Fruit fly (Drosophila melanogaster) whole organism, embryonic: ENCODE results near the gene Cdc14.

Source experiments
- B-H2 ChIP-seq: fragments of 200-800 bp; sonication (Bioruptor generic); optimal IDR thresholded peaks from 2 replicates; lab custom pipeline; 2018; ENCODE audit warnings: missing biosample characterization, mild to moderate bottlenecking, missing genetic modification characterization
- BtbVII ChIP-seq: fragments of 200-800 bp; sonication (Bioruptor generic); optimal IDR thresholded peaks from 3 replicates; lab custom pipeline; 2017; ENCODE audit warnings: missing biosample characterization, mild to moderate bottlenecking, missing genetic modification characterization
- CG10147 ChIP-seq: fragments of 200-800 bp; sonication (Bioruptor generic); optimal IDR thresholded peaks from 2 replicates; lab custom pipeline; 2019; ENCODE audit warnings: missing biosample characterization, mild to moderate bottlenecking, missing genetic modification characterization, moderate library complexity
- CG10267 ChIP-seq: fragments of 200-800 bp; sonication (Bioruptor generic); optimal IDR thresholded peaks from 2 replicates; lab custom pipeline; 2018; ENCODE audit warnings: missing biosample characterization, mild to moderate bottlenecking, missing genetic modification characterization, moderate library complexity
- CG12071 ChIP-seq: fragments of 200-800 bp; sonication (Bioruptor generic); optimal IDR thresholded peaks from 3 replicates; lab custom pipeline; 2018; ENCODE audit warnings: missing biosample characterization, mild to moderate bottlenecking, missing genetic modification characterization
- CG1233 ChIP-seq: fragments of 200-800 bp; sonication (Bioruptor generic); optimal IDR thresholded peaks from 4 replicates; lab custom pipeline; 2018; ENCODE audit warnings: missing biosample characterization, mild to moderate bottlenecking, missing genetic modification characterization
- CG13424 ChIP-seq: fragments of 200-800 bp; sonication (Bioruptor generic); optimal IDR thresholded peaks from 2 replicates; lab custom pipeline; 2019; ENCODE audit warnings: missing biosample characterization, mild to moderate bottlenecking, missing genetic modification characterization, moderate library complexity
- CG14860 ChIP-seq: fragments of 200-800 bp; sonication (Bioruptor generic); IDR thresholded peaks from 3 replicates; pipeline ENCODE4 v1.3.6; 2022; ENCODE audit warnings: missing biosample characterization, missing genetic modification characterization; ENCODE audit not compliant: partially characterized antibody
- CG1647 ChIP-seq: fragments of 200-800 bp; sonication (Bioruptor generic); optimal IDR thresholded peaks from 3 replicates; lab custom pipeline; 2016; ENCODE audit warnings: missing biosample characterization, missing genetic modification characterization
- CG16779 ChIP-seq: fragments of 200-800 bp; sonication (Bioruptor generic); IDR thresholded peaks from 2 replicates; pipeline ENCODE4 v1.3.6; 2022; ENCODE audit warnings: missing biosample characterization, missing genetic modification characterization
- CG17568 ChIP-seq: fragments of 200-800 bp; sonication (Bioruptor generic); optimal IDR thresholded peaks from 2 replicates; lab custom pipeline; 2018; ENCODE audit warnings: missing biosample characterization, mild to moderate bottlenecking, missing genetic modification characterization, moderate library complexity
- CG1792 ChIP-seq: fragments of 200-800 bp; sonication (Bioruptor generic); optimal IDR thresholded peaks from 2 replicates; lab custom pipeline; 2016; ENCODE audit warnings: missing biosample characterization, missing genetic modification characterization
- CG3838 ChIP-seq: fragments of 200-800 bp; sonication (Bioruptor generic); optimal IDR thresholded peaks from 3 replicates; lab custom pipeline; 2016; ENCODE audit warnings: missing biosample characterization, missing genetic modification characterization
- CG4424 ChIP-seq: fragments of 200-800 bp; sonication (Bioruptor generic); optimal IDR thresholded peaks from 3 replicates; lab custom pipeline; 2016; ENCODE audit warnings: missing biosample characterization, missing genetic modification characterization
- CG4707 ChIP-seq: fragments of 200-800 bp; sonication (Bioruptor generic); optimal IDR thresholded peaks from 2 replicates; lab custom pipeline; 2018; ENCODE audit warnings: missing biosample characterization, mild to moderate bottlenecking, missing genetic modification characterization, moderate library complexity
- CG6654 ChIP-seq: fragments of 200-800 bp; sonication (Bioruptor generic); optimal IDR thresholded peaks from 2 replicates; lab custom pipeline; 2017; ENCODE audit warnings: missing biosample characterization, mild to moderate bottlenecking, missing genetic modification characterization
- CG6813 ChIP-seq: fragments of 200-800 bp; sonication (Bioruptor generic); optimal IDR thresholded peaks from 2 replicates; lab custom pipeline; 2017; ENCODE audit warnings: missing biosample characterization, missing genetic modification characterization, mild to moderate bottlenecking, moderate library complexity, missing genetic modification reagents
- CG9727 ChIP-seq: fragments of 200-800 bp; sonication (Bioruptor generic); optimal IDR thresholded peaks from 3 replicates; lab custom pipeline; 2017; ENCODE audit warnings: missing biosample characterization, mild to moderate bottlenecking, missing genetic modification characterization
- CG9797 ChIP-seq: fragments of 200-800 bp; sonication (Bioruptor generic); optimal IDR thresholded peaks from 3 replicates; lab custom pipeline; 2018; ENCODE audit warnings: missing biosample characterization, mild to moderate bottlenecking, missing genetic modification characterization
- CkIIα-i1 ChIP-seq: fragments of 200-800 bp; sonication (Bioruptor generic); IDR thresholded peaks from 2 replicates; pipeline ENCODE4 v1.3.6; 2022; ENCODE audit warnings: missing biosample characterization, missing genetic modification characterization
- CrebB ChIP-seq: fragments of 200-800 bp; sonication (Bioruptor generic); optimal IDR thresholded peaks from 3 replicates; lab custom pipeline; 2018; ENCODE audit warnings: missing biosample characterization, mild to moderate bottlenecking, missing genetic modification characterization
- E2f1 ChIP-seq: fragments of 200-800 bp; sonication (Bioruptor generic); IDR thresholded peaks from 2 replicates; pipeline ENCODE4 v1.3.6; 2022; ENCODE audit warnings: missing biosample characterization, missing genetic modification characterization
- Fer1 ChIP-seq: fragments of 200-800 bp; sonication (Bioruptor generic); optimal IDR thresholded peaks from 2 replicates; lab custom pipeline; 2017; ENCODE audit warnings: missing biosample characterization, mild to moderate bottlenecking, missing genetic modification characterization
- GATAe ChIP-seq: fragments of 200-800 bp; sonication (Bioruptor generic); conservative IDR thresholded peaks from 2 replicates; pipeline ENCODE4 v1.3.6; 2022; ENCODE audit warnings: missing biosample characterization, missing genetic modification characterization
- HHEX ChIP-seq: fragments of 200-800 bp; sonication (Bioruptor generic); optimal IDR thresholded peaks from 3 replicates; lab custom pipeline; 2017; ENCODE audit warnings: missing biosample characterization, mild to moderate bottlenecking, missing genetic modification characterization, missing genetic modification reagents
- HLH54F ChIP-seq: fragments of 200-800 bp; sonication (Bioruptor generic); optimal IDR thresholded peaks from 3 replicates; lab custom pipeline; 2016; ENCODE audit warnings: missing biosample characterization, missing genetic modification characterization
- HmgD ChIP-seq: fragments of 200-800 bp; sonication (Bioruptor generic); optimal IDR thresholded peaks from 3 replicates; lab custom pipeline; 2016; ENCODE audit warnings: missing biosample characterization, missing genetic modification characterization
- HmgZ ChIP-seq: fragments of 200-800 bp; sonication (Bioruptor generic); optimal IDR thresholded peaks from 2 replicates; lab custom pipeline; 2018; ENCODE audit warnings: missing biosample characterization, mild to moderate bottlenecking, missing genetic modification characterization
- Med ChIP-seq: fragments of 200-800 bp; sonication (Bioruptor generic); peaks from one replicate; lab custom pipeline; 2016; ENCODE audit warnings: missing biosample characterization, missing genetic modification characterization, mild to moderate bottlenecking, inconsistent platforms, moderate library complexity
- Opbp ChIP-seq: fragments of 200-800 bp; sonication (Bioruptor generic); IDR thresholded peaks from 3 replicates; pipeline ENCODE4 v1.3.6; 2022; ENCODE audit warnings: missing biosample characterization, missing genetic modification characterization; ENCODE audit not compliant: partially characterized antibody
- Ravus ChIP-seq: fragments of 200-800 bp; sonication (Bioruptor generic); IDR thresholded peaks from 2 replicates; pipeline ENCODE4 v1.3.6; 2022; ENCODE audit warnings: missing biosample characterization, missing genetic modification characterization
- Sry-δ ChIP-seq: fragments of 200-800 bp; sonication (Bioruptor generic); optimal IDR thresholded peaks from 2 replicates; lab custom pipeline; 2016; ENCODE audit warnings: missing biosample characterization, missing genetic modification characterization
- Xbp1 ChIP-seq: fragments of 200-800 bp; sonication (Bioruptor generic); optimal IDR thresholded peaks from 3 replicates; lab custom pipeline; 2016; ENCODE audit warnings: missing biosample characterization, mild to moderate bottlenecking, missing genetic modification characterization
- br ChIP-seq: fragments of >200 bp; optimal IDR thresholded peaks from 2 replicates; lab custom pipeline; 2017
- crol ChIP-seq: fragments of 200-800 bp; sonication (Bioruptor generic); IDR thresholded peaks from 2 replicates; pipeline ENCODE4 v1.3.6; 2022; ENCODE audit warnings: missing biosample characterization, missing genetic modification characterization
- esg ChIP-seq: fragments of 200-800 bp; sonication (Bioruptor generic); conservative IDR thresholded peaks from 2 replicates; pipeline ENCODE4 v1.3.6; 2022; ENCODE audit warnings: missing biosample characterization, missing genetic modification characterization
- fd64A ChIP-seq: fragments of 200-800 bp; sonication (Bioruptor generic); optimal IDR thresholded peaks from 3 replicates; lab custom pipeline; 2018; ENCODE audit warnings: missing biosample characterization, mild to moderate bottlenecking, missing genetic modification characterization
- gem ChIP-seq: fragments of 200-800 bp; sonication (Bioruptor generic); optimal IDR thresholded peaks from 2 replicates; lab custom pipeline; 2019; ENCODE audit warnings: missing biosample characterization, mild to moderate bottlenecking, missing genetic modification characterization, moderate library complexity
- gfzf ChIP-seq: fragments of 200-800 bp; sonication (Bioruptor generic); optimal IDR thresholded peaks from 2 replicates; lab custom pipeline; 2016; ENCODE audit warnings: missing biosample characterization, mild to moderate bottlenecking, missing genetic modification characterization, moderate library complexity
- mld ChIP-seq: fragments of 200-800 bp; sonication (Bioruptor generic); IDR thresholded peaks from 3 replicates; pipeline ENCODE4 v1.3.6; 2022; ENCODE audit warnings: missing biosample characterization, missing genetic modification characterization; ENCODE audit not compliant: partially characterized antibody
- oc ChIP-seq: fragments of 200-800 bp; sonication (Bioruptor generic); optimal IDR thresholded peaks from 2 replicates; lab custom pipeline; 2018; ENCODE audit warnings: missing biosample characterization, mild to moderate bottlenecking, missing genetic modification characterization, moderate library complexity
- onecut ChIP-seq: fragments of 200-800 bp; sonication (Bioruptor generic); IDR thresholded peaks from 2 replicates; pipeline ENCODE4 v1.3.6; 2022; ENCODE audit warnings: missing biosample characterization, missing genetic modification characterization
- pnt ChIP-seq: fragments of 200-800 bp; sonication (Bioruptor generic); optimal IDR thresholded peaks from 3 replicates; lab custom pipeline; 2016; ENCODE audit warnings: missing biosample characterization, missing genetic modification characterization
- sens ChIP-seq: fragments of 200-800 bp; sonication (Bioruptor generic); peaks from one replicate; lab custom pipeline; 2016; ENCODE audit warnings: missing biosample characterization, missing genetic modification characterization
- slp2 ChIP-seq: fragments of 200-800 bp; sonication (Bioruptor generic); optimal IDR thresholded peaks from 2 replicates; lab custom pipeline; 2016; ENCODE audit warnings: missing biosample characterization, missing genetic modification characterization
- sna ChIP-seq: fragments of 200-800 bp; sonication (Bioruptor generic); IDR thresholded peaks from 2 replicates; pipeline ENCODE4 v1.3.6; 2022; ENCODE audit warnings: missing biosample characterization, missing genetic modification characterization; ENCODE audit not compliant: partially characterized antibody
- sr ChIP-seq: fragments of 200-800 bp; sonication (Bioruptor generic); IDR thresholded peaks from 3 replicates; pipeline ENCODE4 v1.3.6; 2022; ENCODE audit warnings: missing biosample characterization, missing genetic modification characterization
- sug ChIP-seq: fragments of 200-800 bp; optimal IDR thresholded peaks from 2 replicates; lab custom pipeline; 2019; ENCODE audit warnings: missing biosample characterization, mild to moderate bottlenecking, missing genetic modification characterization, moderate library complexity
- tx ChIP-seq: fragments of 200-800 bp; sonication (Bioruptor generic); optimal IDR thresholded peaks from 2 replicates; lab custom pipeline; 2016; ENCODE audit warnings: missing biosample characterization, missing genetic modification characterization
- unpg ChIP-seq: fragments of 200-800 bp; sonication (Bioruptor generic); optimal IDR thresholded peaks from 3 replicates; lab custom pipeline; 2018; ENCODE audit warnings: missing biosample characterization, mild to moderate bottlenecking, missing genetic modification characterization, moderate library complexity
- vvl ChIP-seq: fragments of 200-800 bp; sonication (Bioruptor generic); IDR thresholded peaks from 2 replicates; pipeline ENCODE4 v1.3.6; 2022; ENCODE audit warnings: missing biosample characterization, missing genetic modification characterization

Cdc14 gene

DNA sequence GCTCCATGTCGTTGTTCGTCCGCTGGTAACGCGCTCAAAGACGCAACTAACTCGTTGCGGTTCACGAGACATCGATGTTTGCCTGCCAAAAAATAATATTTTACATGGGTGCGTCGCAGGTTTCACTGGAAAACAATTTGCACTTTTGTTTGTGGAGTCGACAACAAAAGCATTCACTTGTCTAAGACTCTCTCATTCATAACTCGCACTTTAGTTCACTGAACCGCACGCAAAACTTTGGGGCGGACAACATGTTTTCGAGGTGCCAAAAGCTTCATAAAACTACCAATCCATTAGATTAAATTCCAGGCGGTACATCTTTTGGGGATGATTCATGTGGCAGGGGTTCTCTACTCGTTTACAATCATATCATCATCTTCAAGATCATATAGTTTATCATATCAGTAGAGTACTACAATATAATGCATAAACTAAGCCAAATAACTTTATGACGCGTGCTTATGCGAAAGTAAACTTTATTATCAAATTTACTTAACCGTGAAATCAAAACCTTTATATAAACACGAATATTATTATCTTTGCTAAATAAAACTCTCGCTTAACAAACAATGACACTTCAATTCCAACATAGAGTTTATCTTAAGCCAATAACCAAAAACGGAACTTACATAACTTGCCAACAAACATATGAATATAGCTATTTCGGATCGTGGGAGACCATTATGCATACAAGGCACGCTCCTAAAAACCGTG, 32.4 kb downstream of the Cdc14 start, which contains the start of gene CG7179 (continued):
- no peak for TF ChIP-seq CG1647 (GFP tag; lab: Kevin White, UChicago)
- TF ChIP-seq slp2 (GFP tag; lab: Kevin White, UChicago): no peak
- TF ChIP-seq tx (GFP tag; lab: Kevin White, UChicago): no peak
- TF ChIP-seq sr (GFP tag; lab: Robert Waterston, UW): no peak
- TF ChIP-seq CG6654: no peak
- TF ChIP-seq CG9727 (GFP tag; lab: Kevin White, UChicago): no peak
- no peak for TF ChIP-seq Fer1 (GFP tag; lab: Kevin White, UChicago)
- no peak for TF ChIP-seq CG1792 (GFP tag; lab: Kevin White, UChicago)
- TF ChIP-seq sna: no peak
- TF ChIP-seq sens (GFP tag; lab: Kevin White, UChicago): peak; percentile 83
- no peak for TF ChIP-seq onecut (GFP tag; lab: Robert Waterston, UW)
- TF ChIP-seq HLH54F: no peak
- no peak for TF ChIP-seq CG4707 (GFP tag; lab: Kevin White, UChicago)
- TF ChIP-seq vvl (GFP tag; lab: Robert Waterston, UW): no peak
- no peak for TF ChIP-seq CkIIα-i1
- TF ChIP-seq unpg (GFP tag; lab: Kevin White, UChicago): peak; percentile 32
- peak; percentile 40 for TF ChIP-seq BtbVII (GFP tag; lab: Kevin White, UChicago)
- peak; percentile 14 for TF ChIP-seq CG1233 (GFP tag; lab: Kevin White, UChicago)
- no peak for TF ChIP-seq esg (GFP tag; lab: Robert Waterston, UW)
- TF ChIP-seq pnt: no peak
- TF ChIP-seq br: no peak
- TF ChIP-seq CG10267: no peak
- no peak for TF ChIP-seq E2f1 (GFP tag; lab: Robert Waterston, UW)
- TF ChIP-seq Med (GFP tag; lab: Kevin White, UChicago): no peak
- TF ChIP-seq CG14860 (GFP tag; lab: Robert Waterston, UW): no peak
- no peak for TF ChIP-seq GATAe
- TF ChIP-seq CG17568 (GFP tag; lab: Kevin White, UChicago): no peak
- TF ChIP-seq CG9797 (GFP tag; lab: Kevin White, UChicago): no peak
- no peak for TF ChIP-seq CG4424 (GFP tag; lab: Kevin White, UChicago)
- TF ChIP-seq CrebB (tag; lab: Kevin White, UChicago): no peak
- TF ChIP-seq HmgZ (tag; lab: Kevin White, UChicago): no peak
- TF ChIP-seq B-H2 (GFP tag; lab: Kevin White, UChicago): no peak
- TF ChIP-seq Opbp: no peak
- TF ChIP-seq Xbp1 (GFP tag; lab: Kevin White, UChicago): no peak
- TF ChIP-seq mld: no peak
- TF ChIP-seq sug (tag; lab: Kevin White, UChicago): no peak
- no peak for TF ChIP-seq gfzf (GFP tag; lab: Kevin White, UChicago)
- TF ChIP-seq Ravus (GFP tag; lab: Robert Waterston, UW): no peak
- no peak for TF ChIP-seq oc (tag; lab: Kevin White, UChicago)
- no peak for TF ChIP-seq crol (GFP tag; lab: Robert Waterston, UW)
- TF ChIP-seq Sry-δ (GFP tag; lab: Kevin White, UChicago): no peak
- no peak for TF ChIP-seq HmgD (GFP tag; lab: Kevin White, UChicago)
- peak; percentile 27 for TF ChIP-seq gem (tag; lab: Kevin White, UChicago)
- no peak for TF ChIP-seq CG3838 (GFP tag; lab: Kevin White, UChicago)
- no peak for TF ChIP-seq CG16779 (GFP tag; lab: Robert Waterston, UW)
- peak; percentile 26 for TF ChIP-seq CG12071
- TF ChIP-seq HHEX (GFP tag; lab: Kevin White, UChicago): peak; percentile 38
- TF ChIP-seq fd64A (GFP tag; lab: Kevin White, UChicago): no peak
- no peak for TF ChIP-seq CG10147 (GFP tag; lab: Kevin White, UChicago)
- peak; percentile 21 for TF ChIP-seq CG6813
- no peak for TF ChIP-seq CG13424
